Fruit fly (Drosophila melanogaster) whole organism, embryonic: ENCODE data around the gene CG43731.

ENCODE experiments used
- Adf1 ChIP-seq: fragments of 200-800 bp; sonication (Bioruptor generic); IDR thresholded peaks from 2 replicates; pipeline ENCODE4 v1.3.6; 2022; ENCODE audit warnings: missing biosample characterization, missing genetic modification characterization
- Asciz ChIP-seq: fragments of 200-800 bp; sonication (Bioruptor generic); optimal IDR thresholded peaks from 2 replicates; lab custom pipeline; 2017; ENCODE audit warnings: missing biosample characterization, mild to moderate bottlenecking, missing genetic modification characterization, missing genetic modification reagents
- Bdp1 ChIP-seq: fragments of 200-800 bp; sonication (Bioruptor generic); optimal IDR thresholded peaks from 3 replicates; lab custom pipeline; 2016; ENCODE audit warnings: missing biosample characterization, missing genetic modification characterization
- CG10274 ChIP-seq: fragments of 200-800 bp; sonication (Bioruptor generic); optimal IDR thresholded peaks from 3 replicates; lab custom pipeline; 2017; ENCODE audit warnings: missing biosample characterization, mild to moderate bottlenecking, missing genetic modification characterization
- CG11696 ChIP-seq: fragments of 200-800 bp; sonication (Bioruptor generic); IDR thresholded peaks from 2 replicates; pipeline ENCODE4 v1.3.6; 2022; ENCODE audit warnings: missing biosample characterization, missing genetic modification characterization
- CG1233 ChIP-seq: fragments of 200-800 bp; sonication (Bioruptor generic); optimal IDR thresholded peaks from 4 replicates; lab custom pipeline; 2018; ENCODE audit warnings: missing biosample characterization, mild to moderate bottlenecking, missing genetic modification characterization
- CG12659 ChIP-seq: fragments of 200-800 bp; sonication (Bioruptor generic); optimal IDR thresholded peaks from 3 replicates; lab custom pipeline; 2017; ENCODE audit warnings: mild to moderate bottlenecking, missing biosample characterization, missing genetic modification reagents, missing genetic modification characterization
- CG33557 ChIP-seq: fragments of 200-800 bp; sonication (Bioruptor generic); optimal IDR thresholded peaks from 2 replicates; lab custom pipeline; 2019; ENCODE audit warnings: missing biosample characterization, mild to moderate bottlenecking, missing genetic modification characterization, moderate library complexity
- CG3838 ChIP-seq: fragments of 200-800 bp; sonication (Bioruptor generic); optimal IDR thresholded peaks from 3 replicates; lab custom pipeline; 2016; ENCODE audit warnings: missing biosample characterization, missing genetic modification characterization
- CG43689 ChIP-seq: fragments of 200-800 bp; sonication (Bioruptor generic); IDR thresholded peaks from 2 replicates; pipeline ENCODE4 v1.3.6; 2022; ENCODE audit warnings: missing biosample characterization, missing genetic modification characterization
- CG7271 ChIP-seq: fragments of 200-800 bp; sonication (Bioruptor generic); optimal IDR thresholded peaks from 2 replicates; lab custom pipeline; 2018; ENCODE audit warnings: missing biosample characterization, mild to moderate bottlenecking, missing genetic modification characterization, moderate library complexity
- CG7928 ChIP-seq: fragments of 200-800 bp; sonication (Bioruptor generic); optimal IDR thresholded peaks from 2 replicates; lab custom pipeline; 2017; ENCODE audit warnings: missing biosample characterization, mild to moderate bottlenecking, missing genetic modification characterization
- CG8089 ChIP-seq: fragments of 200-800 bp; sonication (Bioruptor generic); optimal IDR thresholded peaks from 3 replicates; lab custom pipeline; 2016; ENCODE audit warnings: missing biosample characterization, missing genetic modification characterization
- CG8388 ChIP-seq: fragments of 200-800 bp; sonication (Bioruptor generic); optimal IDR thresholded peaks from 2 replicates; lab custom pipeline; 2019; ENCODE audit warnings: missing biosample characterization, mild to moderate bottlenecking, missing genetic modification characterization, moderate library complexity
- CG8765 ChIP-seq: fragments of 200-800 bp; sonication (Bioruptor generic); IDR thresholded peaks from 2 replicates; pipeline ENCODE4 v1.3.6; 2022; ENCODE audit warnings: missing biosample characterization, missing genetic modification characterization
- CG8924 ChIP-seq: fragments of 200-800 bp; optimal IDR thresholded peaks from 3 replicates; lab custom pipeline; 2019; ENCODE audit warnings: missing biosample characterization, mild to moderate bottlenecking, missing genetic modification characterization, moderate library complexity
- Chrac-16 ChIP-seq: fragments of 200-800 bp; sonication (Bioruptor generic); optimal IDR thresholded peaks from 3 replicates; lab custom pipeline; 2016; ENCODE audit warnings: missing biosample characterization, missing genetic modification characterization
- CrebB ChIP-seq: fragments of 200-800 bp; sonication (Bioruptor generic); optimal IDR thresholded peaks from 3 replicates; lab custom pipeline; 2018; ENCODE audit warnings: missing biosample characterization, mild to moderate bottlenecking, missing genetic modification characterization
- Fer3 ChIP-seq: fragments of 200-800 bp; sonication (Bioruptor generic); optimal IDR thresholded peaks from 2 replicates; lab custom pipeline; 2018; ENCODE audit warnings: missing biosample characterization, mild to moderate bottlenecking, missing genetic modification characterization, moderate library complexity
- GATAe ChIP-seq: fragments of 200-800 bp; sonication (Bioruptor generic); conservative IDR thresholded peaks from 2 replicates; pipeline ENCODE4 v1.3.6; 2022; ENCODE audit warnings: missing biosample characterization, missing genetic modification characterization
- HLH3B ChIP-seq: fragments of 200-800 bp; sonication (Bioruptor generic); IDR thresholded peaks from 2 replicates; pipeline ENCODE4 v1.3.6; 2022; ENCODE audit warnings: missing biosample characterization, missing genetic modification characterization
- Hr3 ChIP-seq: fragments of 200-800 bp; sonication (Bioruptor generic); optimal IDR thresholded peaks from 3 replicates; lab custom pipeline; 2016; ENCODE audit warnings: missing biosample characterization, missing genetic modification characterization
- Ptx1 ChIP-seq: fragments of 200-800 bp; sonication (Bioruptor generic); IDR thresholded peaks from 2 replicates; pipeline ENCODE4 v1.3.6; 2022; ENCODE audit warnings: missing biosample characterization, missing genetic modification characterization
- Stat92E ChIP-seq, 3 experiments: fragments of >200 bp in 2 of 3; fragments of 200-800 bp in 1 of 3; sonication (Bioruptor generic) in 1 of 3; optimal IDR thresholded peaks; 2 replicates each; lab custom pipeline; 2017 to 2019; ENCODE audit warnings: missing biosample characterization in 3 of 3, missing genetic modification characterization in 3 of 3, mild to moderate bottlenecking in 1 of 3, moderate library complexity in 1 of 3
- TFAM ChIP-seq: fragments of 200-800 bp; sonication (Bioruptor generic); optimal IDR thresholded peaks from 2 replicates; lab custom pipeline; 2017; ENCODE audit warnings: missing biosample characterization, missing genetic modification characterization, inconsistent platforms
- Tbp ChIP-seq: fragments of >200 bp; optimal IDR thresholded peaks from 2 replicates; lab custom pipeline; 2018; ENCODE audit warnings: missing biosample characterization, missing genetic modification characterization
- Usf ChIP-seq: fragments of 200-800 bp; sonication (Bioruptor generic); optimal IDR thresholded peaks from 2 replicates; lab custom pipeline; 2017; ENCODE audit warnings: missing genotype, missing biosample characterization, missing genetic modification characterization
- Vsx1 ChIP-seq: fragments of 200-800 bp; sonication (Bioruptor generic); optimal IDR thresholded peaks from 2 replicates; lab custom pipeline; 2017; ENCODE audit warnings: missing biosample characterization, mild to moderate bottlenecking, missing genetic modification characterization, missing genetic modification reagents
- abd-A ChIP-seq: fragments of 200-800 bp; sonication (Bioruptor generic); optimal IDR thresholded peaks from 3 replicates; lab custom pipeline; 2019; ENCODE audit warnings: missing biosample characterization, mild to moderate bottlenecking, missing genetic modification characterization, moderate library complexity
- chif ChIP-seq, 2 experiments: fragments of 200-800 bp; sonication (Bioruptor generic); optimal IDR thresholded peaks; 3 replicates each; lab custom pipeline; 2016; ENCODE audit warnings: missing biosample characterization in 2 of 2, missing genetic modification characterization in 2 of 2
- dati ChIP-seq: fragments of 200-800 bp; sonication (Bioruptor generic); IDR thresholded peaks from 2 replicates; pipeline ENCODE4 v1.3.6; 2022; ENCODE audit warnings: missing biosample characterization, missing genetic modification characterization
- dimm ChIP-seq: fragments of 200-800 bp; sonication (Bioruptor generic); IDR thresholded peaks from 2 replicates; pipeline ENCODE4 v1.3.6; 2022; ENCODE audit warnings: missing biosample characterization, missing genetic modification characterization
- disco-r ChIP-seq: fragments of 200-800 bp; sonication (Bioruptor generic); optimal IDR thresholded peaks from 2 replicates; lab custom pipeline; 2016; ENCODE audit warnings: missing biosample characterization, missing genetic modification characterization
- dysf ChIP-seq: fragments of 200-800 bp; sonication (Bioruptor generic); IDR thresholded peaks from 3 replicates; pipeline ENCODE4 v1.3.6; 2022; ENCODE audit warnings: missing biosample characterization, missing genetic modification characterization
- en ChIP-seq: fragments of 200-800 bp; sonication (Bioruptor generic); optimal IDR thresholded peaks from 2 replicates; lab custom pipeline; 2016; ENCODE audit warnings: missing biosample characterization, missing genetic modification characterization
- esg ChIP-seq: fragments of 200-800 bp; sonication (Bioruptor generic); conservative IDR thresholded peaks from 2 replicates; pipeline ENCODE4 v1.3.6; 2022; ENCODE audit warnings: missing biosample characterization, missing genetic modification characterization
- eyg ChIP-seq: fragments of 200-800 bp; sonication (Bioruptor generic); optimal IDR thresholded peaks from 3 replicates; lab custom pipeline; 2016; ENCODE audit warnings: missing biosample characterization, missing genetic modification characterization
- fd3F ChIP-seq: fragments of 200-800 bp; sonication (Bioruptor generic); optimal IDR thresholded peaks from 2 replicates; lab custom pipeline; 2018; ENCODE audit warnings: missing biosample characterization, mild to moderate bottlenecking, missing genetic modification characterization, moderate library complexity
- gem ChIP-seq: fragments of 200-800 bp; sonication (Bioruptor generic); optimal IDR thresholded peaks from 2 replicates; lab custom pipeline; 2019; ENCODE audit warnings: missing biosample characterization, mild to moderate bottlenecking, missing genetic modification characterization, moderate library complexity
- gro ChIP-seq: fragments of 200-800 bp; sonication (Bioruptor generic); optimal IDR thresholded peaks from 2 replicates; lab custom pipeline; 2016; ENCODE audit warnings: missing biosample characterization, missing genetic modification characterization
- h ChIP-seq: fragments of >200 bp; optimal IDR thresholded peaks from 2 replicates; lab custom pipeline; 2017
- ken ChIP-seq: fragments of 200-800 bp; sonication (Bioruptor generic); IDR thresholded peaks from 3 replicates; pipeline ENCODE4 v1.3.6; 2022; ENCODE audit warnings: missing biosample characterization, missing genetic modification characterization
- onecut ChIP-seq: fragments of 200-800 bp; sonication (Bioruptor generic); IDR thresholded peaks from 2 replicates; pipeline ENCODE4 v1.3.6; 2022; ENCODE audit warnings: missing biosample characterization, missing genetic modification characterization
- prd ChIP-seq, 3 experiments: fragments of >200 bp in 2 of 3; fragments of 200-800 bp in 1 of 3; sonication (Bioruptor generic) in 1 of 3; optimal IDR thresholded peaks in 2 of 3; IDR thresholded peaks in 1 of 3; 2 replicates in 2 of 3; 3 replicates in 1 of 3; pipeline versions ENCODE4 v1.3.6 to Lab custom; 2017 to 2022; ENCODE audit warnings: missing biosample characterization in 1 of 3, missing genetic modification characterization in 1 of 3
- ro ChIP-seq: fragments of 200-800 bp; sonication (Bioruptor generic); IDR thresholded peaks from 2 replicates; pipeline ENCODE4 v1.3.6; 2022; ENCODE audit warnings: missing biosample characterization, missing genetic modification characterization
- row ChIP-seq: fragments of 200-800 bp; sonication (Bioruptor generic); IDR thresholded peaks from 3 replicates; pipeline ENCODE4 v1.3.6; 2022; ENCODE audit warnings: missing biosample characterization, missing genetic modification characterization
- sisA ChIP-seq: fragments of 200-800 bp; sonication (Bioruptor generic); IDR thresholded peaks from 2 replicates; pipeline ENCODE4 v1.3.6; 2022; ENCODE audit warnings: missing biosample characterization, missing genetic modification characterization
- ssp ChIP-seq: fragments of 200-800 bp; sonication (Bioruptor generic); IDR thresholded peaks from 2 replicates; pipeline ENCODE4 v1.3.6; 2022; ENCODE audit warnings: missing biosample characterization, missing genetic modification characterization
- sug ChIP-seq: fragments of 200-800 bp; optimal IDR thresholded peaks from 2 replicates; lab custom pipeline; 2019; ENCODE audit warnings: missing biosample characterization, mild to moderate bottlenecking, missing genetic modification characterization, moderate library complexity
- vnd ChIP-seq: fragments of 200-800 bp; sonication (Bioruptor generic); IDR thresholded peaks from 3 replicates; pipeline ENCODE4 v1.3.6; 2022; ENCODE audit warnings: missing biosample characterization, missing genetic modification characterization; ENCODE audit not compliant: partially characterized antibody
- zen2 ChIP-seq: fragments of 200-800 bp; sonication (Bioruptor generic); IDR thresholded peaks from 3 replicates; pipeline ENCODE4 v1.3.6; 2022; ENCODE audit warnings: missing biosample characterization, missing genetic modification characterization; ENCODE audit not compliant: partially characterized antibody

The CG43731 gene

dm6 chr2L:19108377-19108876 lies 6.6 kb downstream of the CG43731 start, which contains the start of gene Lim3 (continued):
- TF ChIP-seq dati (GFP tag; lab: Robert Waterston, UW) = no peak
- no peak for TF ChIP-seq dysf
- TF ChIP-seq en = no peak
- TF ChIP-seq Usf = no peak
- no peak for TF ChIP-seq row (GFP tag; lab: Robert Waterston, UW)
- TF ChIP-seq Stat92E (GFP tag; optimal IDR thresholded peaks at IDR 0.05; lab: Kevin White, UChicago) = no peak
- no peak for TF ChIP-seq HLH3B (GFP tag; lab: Robert Waterston, UW)
- no peak for TF ChIP-seq Bdp1 (GFP tag; lab: Kevin White, UChicago)
- TF ChIP-seq eyg (GFP tag; lab: Kevin White, UChicago) = no peak
- TF ChIP-seq prd (optimal IDR thresholded peaks at IDR 0.05; lab: Kevin White, UChicago) = no peak
- no peak for TF ChIP-seq prd (GFP tag; IDR thresholded peaks at IDR 0.05; lab: Robert Waterston, UW)
- TF ChIP-seq CG11696 = no peak
- 0 out of 3 replicates have a peak, but pooled peaks have one; percentile 34 for TF ChIP-seq vnd (GFP tag; lab: Robert Waterston, UW)
- TF ChIP-seq Fer3 = no peak
- TF ChIP-seq CG8388 = no peak
- no peak for TF ChIP-seq Vsx1 (GFP tag; lab: Kevin White, UChicago)
- TF ChIP-seq Adf1 (GFP tag; lab: Robert Waterston, UW) = peak; percentile 68
- TF ChIP-seq onecut (GFP tag; lab: Robert Waterston, UW) = peak; percentile 11; the same call in 1 of the 2 replicates
- no peak for TF ChIP-seq CG8089 (GFP tag; lab: Kevin White, UChicago)
- TF ChIP-seq sisA = no peak
- no peak for TF ChIP-seq CrebB (tag; lab: Kevin White, UChicago)
- TF ChIP-seq CG7928 = no peak
- TF ChIP-seq gem = no peak
- no peak for TF ChIP-seq CG12659
- no peak for TF ChIP-seq disco-r (GFP tag; lab: Kevin White, UChicago)
- no peak for TF ChIP-seq h (lab: Kevin White, UChicago)
- no peak for TF ChIP-seq esg (GFP tag; lab: Robert Waterston, UW)
- TF ChIP-seq CG3838 (GFP tag; lab: Kevin White, UChicago) = no peak
- peak; percentile 67 for TF ChIP-seq abd-A (tag; lab: Kevin White, UChicago)
- TF ChIP-seq Tbp (GFP tag; lab: Kevin White, UChicago) = no peak
- no peak for TF ChIP-seq CG10274 (GFP tag; lab: Kevin White, UChicago)
- no peak for TF ChIP-seq Hr3 (GFP tag; lab: Kevin White, UChicago)
- TF ChIP-seq Ptx1 (GFP tag; lab: Robert Waterston, UW) = no peak
- no peak for TF ChIP-seq CG7271 (tag; lab: Kevin White, UChicago)
- no peak for TF ChIP-seq CG33557
- peak; percentile 86 for TF ChIP-seq GATAe
- no peak for TF ChIP-seq CG8924 (tag; lab: Kevin White, UChicago)
- no peak for TF ChIP-seq CG8765 (GFP tag; lab: Robert Waterston, UW)
- TF ChIP-seq zen2 (GFP tag; lab: Robert Waterston, UW) = peak; percentile 32; the same call in 1 of the 3 replicates
- no peak for TF ChIP-seq dimm
- TF ChIP-seq sug (tag; lab: Kevin White, UChicago) = peak; percentile 8
- no peak for TF ChIP-seq ssp (GFP tag; lab: Robert Waterston, UW)
- TF ChIP-seq chif (GFP tag; optimal IDR thresholded peaks at IDR 0.05; lab: Kevin White, UChicago) = no peak
- no peak for TF ChIP-seq CG1233
- TF ChIP-seq TFAM (GFP tag; lab: Kevin White, UChicago) = no peak
- no peak for TF ChIP-seq gro (GFP tag; lab: Kevin White, UChicago)
- no peak for TF ChIP-seq CG43689 (GFP tag; lab: Robert Waterston, UW)
- no peak for TF ChIP-seq ro
- TF ChIP-seq Asciz (GFP tag; lab: Kevin White, UChicago) = no peak
- TF ChIP-seq Chrac-16 (GFP tag; lab: Kevin White, UChicago) = no peak
- no peak for TF ChIP-seq fd3F
- no peak for TF ChIP-seq ken
